Fruit fly (Drosophila melanogaster): ENCODE data around the gene CG43091.

CG43091 gene

DNA sequence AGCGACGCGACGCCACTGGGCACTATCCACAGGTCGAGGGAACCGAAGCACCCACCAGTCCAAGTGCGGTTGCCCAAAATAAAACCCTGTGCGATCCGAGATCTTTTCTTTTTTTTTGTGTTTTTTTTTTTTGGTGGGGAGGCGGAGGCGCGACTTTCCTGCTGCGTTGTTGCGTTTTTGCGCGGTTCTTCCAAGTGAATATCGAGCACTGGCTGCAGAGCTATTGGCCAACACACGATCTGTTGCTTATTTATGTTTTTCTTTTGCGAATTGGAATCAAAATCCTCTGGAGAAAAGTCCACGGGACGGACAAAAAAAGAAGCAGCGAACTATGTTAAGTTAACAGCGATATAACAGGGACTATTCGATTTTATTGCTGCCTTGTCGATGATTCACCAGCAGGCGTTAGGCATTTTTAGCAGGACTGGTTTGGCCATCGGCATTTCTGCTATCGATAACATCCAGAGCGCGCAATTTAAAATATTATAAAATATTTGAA lies 47.7 kb downstream of the CG43091 start, which contains the start of gene wge (continued):
- TF ChIP-seq Sin3A (optimal IDR thresholded peaks at IDR 0.05) (peak; percentile 20), CG2712 (tag; optimal IDR thresholded peaks at IDR 0.05) (peak; percentile 7), D (optimal IDR thresholded peaks at IDR 0.05) (no peak), D (GFP tag; optimal IDR thresholded peaks at IDR 0.05) (no peak), CG10267 (tag; optimal IDR thresholded peaks at IDR 0.05) (peak; percentile 30), BEAF-32 (GFP tag; optimal IDR thresholded peaks at IDR 0.05) (peak; percentile 68), NC2β (GFP tag; optimal IDR thresholded peaks at IDR 0.05) (no peak), CG34224 (GFP tag; IDR thresholded peaks at IDR 0.05; ENCODE audit: partially characterized antibody) (peak; percentile 71), da (GFP tag; optimal IDR thresholded peaks at IDR 0.05) (no peak), Scr (GFP tag; IDR thresholded peaks at IDR 0.05; ENCODE audit: partially characterized antibody) (peak; percentile 64), Nf-YC (tag; optimal IDR thresholded peaks at IDR 0.05) (no peak), MBD-R2 (GFP tag; IDR thresholded peaks at IDR 0.05) (0 out of 2 replicates have a peak, but pooled peaks have one; percentile 5), inv (GFP tag; IDR thresholded peaks at IDR 0.05; ENCODE audit: partially characterized antibody) (no peak), nom (GFP tag; optimal IDR thresholded peaks at IDR 0.05) (peak; percentile 95), bbx (GFP tag; IDR thresholded peaks at IDR 0.05; ENCODE audit: partially characterized antibody) (peak; percentile 74), chinmo (GFP tag; IDR thresholded peaks at IDR 0.05; ENCODE audit: partially characterized antibody) (peak; percentile 71; the same call in 1 of the 4 replicates), CG9932 (GFP tag; IDR thresholded peaks at IDR 0.05) (no peak), CG2116 (GFP tag; optimal IDR thresholded peaks at IDR 0.05) (peak; percentile 71), Fer1 (GFP tag; optimal IDR thresholded peaks at IDR 0.05) (peak; percentile 16), Taf1 (GFP tag; IDR thresholded peaks at IDR 0.05) (no peak), HLH4C (GFP tag; IDR thresholded peaks at IDR 0.05; ENCODE audit: partially characterized antibody) (peak; percentile 63; the same call in 2 of the 3 replicates), CG6254 (GFP tag; optimal IDR thresholded peaks at IDR 0.05) (no peak), CG14965 (GFP tag; optimal IDR thresholded peaks at IDR 0.05; ENCODE audit: borderline replicate concordance) (no peak), zf30C (GFP tag; optimal IDR thresholded peaks at IDR 0.05) (no peak), Bgb (GFP tag; IDR thresholded peaks at IDR 0.05; ENCODE audit: partially characterized antibody) (peak; percentile 76), CG16813 (GFP tag; IDR thresholded peaks at IDR 0.05; ENCODE audit: partially characterized antibody) (peak; percentile 66), sr (GFP tag; IDR thresholded peaks at IDR 0.05) (no peak), Doc3 (GFP tag; IDR thresholded peaks at IDR 0.05; ENCODE audit: partially characterized antibody) (peak; percentile 44; the same call in 2 of the 3 replicates), eyg (GFP tag; optimal IDR thresholded peaks at IDR 0.05) (no peak), trem (tag; optimal IDR thresholded peaks at IDR 0.05) (peak; percentile 51), Dip2 (GFP tag; IDR thresholded peaks at IDR 0.05) (no peak), HLH3B (GFP tag; IDR thresholded peaks at IDR 0.05) (no peak), Oli (tag; optimal IDR thresholded peaks at IDR 0.05) (no peak), Abd-B (GFP tag; optimal IDR thresholded peaks at IDR 0.05) (no peak), crol (GFP tag; IDR thresholded peaks at IDR 0.05) (no peak), Bdp1 (GFP tag; optimal IDR thresholded peaks at IDR 0.05) (no peak), Fer3 (tag; optimal IDR thresholded peaks at IDR 0.05) (no peak), YL-1 (GFP tag; optimal IDR thresholded peaks at IDR 0.05) (peak; percentile 62), CG12391 (tag; optimal IDR thresholded peaks at IDR 0.05) (no peak), Mes4 (GFP tag; optimal IDR thresholded peaks at IDR 0.05) (no peak), Camta (GFP tag; optimal IDR thresholded peaks at IDR 0.05) (no peak), CG14441 (GFP tag; IDR thresholded peaks at IDR 0.05) (no peak), gsb-n (tag; optimal IDR thresholded peaks at IDR 0.05) (peak; percentile 9), CG4617 (GFP tag; optimal IDR thresholded peaks at IDR 0.05; ENCODE audit: borderline replicate concordance) (peak; percentile 88), HLHmδ (GFP tag; optimal IDR thresholded peaks at IDR 0.05) (no peak), gem (tag; optimal IDR thresholded peaks at IDR 0.05) (no peak), Sox102F (GFP tag; optimal IDR thresholded peaks at IDR 0.05) (no peak), CG1792 (GFP tag; optimal IDR thresholded peaks at IDR 0.05) (no peak), Ravus (GFP tag; IDR thresholded peaks at IDR 0.05) (no peak), run (tag; optimal IDR thresholded peaks at IDR 0.05) (no peak)

Data from whole organism, embryonic.